Fruit fly (Drosophila melanogaster) whole organism, embryonic: ENCODE results near the gene CG13405.
A peak's percentile ranks its signal among the peaks of the same experiment; 100 is the strongest.

Experiments
- B-H1 ChIP-seq: fragments of 200-800 bp; sonication (Bioruptor generic); IDR thresholded peaks from 3 replicates; pipeline ENCODE4 v1.3.6; 2022; ENCODE audit warnings: missing biosample characterization, missing genetic modification characterization
- Bgb ChIP-seq: fragments of 200-800 bp; sonication (Bioruptor generic); IDR thresholded peaks from 2 replicates; pipeline ENCODE4 v1.3.6; 2022; ENCODE audit warnings: missing biosample characterization, missing genetic modification characterization; ENCODE audit not compliant: partially characterized antibody
- Blimp-1 ChIP-seq: fragments of 200-800 bp; sonication (Bioruptor generic); optimal IDR thresholded peaks from 3 replicates; lab custom pipeline; 2018; ENCODE audit warnings: missing biosample characterization, missing genetic modification characterization, mild to moderate bottlenecking, moderate library complexity, missing genetic modification reagents
- CG11247 ChIP-seq: fragments of 200-800 bp; sonication (Bioruptor generic); IDR thresholded peaks from 2 replicates; pipeline ENCODE4 v1.3.6; 2022; ENCODE audit warnings: missing biosample characterization, missing genetic modification characterization
- CG12769 ChIP-seq: fragments of 200-800 bp; sonication (Bioruptor generic); optimal IDR thresholded peaks from 2 replicates; lab custom pipeline; 2019; ENCODE audit warnings: missing biosample characterization, mild to moderate bottlenecking, missing genetic modification characterization, moderate library complexity
- CG13296 ChIP-seq: fragments of 200-800 bp; sonication (Bioruptor generic); optimal IDR thresholded peaks from 3 replicates; lab custom pipeline; 2018; ENCODE audit warnings: missing biosample characterization, mild to moderate bottlenecking, missing genetic modification characterization
- CG15073 ChIP-seq: fragments of 200-800 bp; sonication (Bioruptor generic); optimal IDR thresholded peaks from 2 replicates; lab custom pipeline; 2016; ENCODE audit warnings: missing biosample characterization, missing genetic modification characterization
- CG15269 ChIP-seq: fragments of 200-800 bp; sonication (Bioruptor generic); optimal IDR thresholded peaks from 2 replicates; lab custom pipeline; 2018; ENCODE audit warnings: missing biosample characterization, mild to moderate bottlenecking, missing genetic modification characterization, moderate library complexity
- CG16813 ChIP-seq: fragments of 200-800 bp; sonication (Bioruptor generic); IDR thresholded peaks from 3 replicates; pipeline ENCODE4 v1.3.6; 2022; ENCODE audit warnings: missing biosample characterization, missing genetic modification characterization; ENCODE audit not compliant: partially characterized antibody
- CG17359 ChIP-seq: fragments of 200-800 bp; sonication (Bioruptor generic); optimal IDR thresholded peaks from 3 replicates; lab custom pipeline; 2018; ENCODE audit warnings: missing biosample characterization, mild to moderate bottlenecking, missing genetic modification characterization, moderate library complexity
- CG2199 ChIP-seq: fragments of 200-800 bp; sonication (Bioruptor generic); IDR thresholded peaks from 3 replicates; pipeline ENCODE4 v1.3.6; 2022; ENCODE audit warnings: missing biosample characterization, missing genetic modification characterization
- CG2889 ChIP-seq: fragments of 200-800 bp; sonication (Bioruptor generic); IDR thresholded peaks from 3 replicates; pipeline ENCODE4 v1.3.6; 2022; ENCODE audit warnings: missing biosample characterization, missing genetic modification characterization
- CG30431 ChIP-seq: fragments of 200-800 bp; sonication (Bioruptor generic); optimal IDR thresholded peaks from 2 replicates; lab custom pipeline; 2017; ENCODE audit warnings: missing biosample characterization, missing genetic modification characterization
- CG32532 ChIP-seq: fragments of 200-800 bp; sonication (Bioruptor generic); IDR thresholded peaks from 2 replicates; pipeline ENCODE4 v1.3.6; 2022; ENCODE audit warnings: missing biosample characterization, missing genetic modification characterization
- CG6791 ChIP-seq: fragments of 200-800 bp; sonication (Bioruptor generic); IDR thresholded peaks from 3 replicates; pipeline ENCODE4 v1.3.6; 2022; ENCODE audit warnings: missing biosample characterization, missing genetic modification characterization; ENCODE audit not compliant: partially characterized antibody
- CG6854 ChIP-seq: fragments of 200-800 bp; sonication (Bioruptor generic); optimal IDR thresholded peaks from 3 replicates; lab custom pipeline; 2017; ENCODE audit warnings: missing biosample characterization, mild to moderate bottlenecking, missing genetic modification characterization
- CG7963 ChIP-seq: fragments of 200-800 bp; sonication (Bioruptor generic); IDR thresholded peaks from 3 replicates; pipeline ENCODE4 v1.3.6; 2022; ENCODE audit warnings: missing biosample characterization, missing genetic modification characterization; ENCODE audit not compliant: partially characterized antibody
- CG8290 ChIP-seq, 3 experiments: fragments of 200-800 bp; sonication (Bioruptor generic); optimal IDR thresholded peaks; 2 replicates each; lab custom pipeline; 2016 to 2019; ENCODE audit warnings: missing biosample characterization in 3 of 3, missing genetic modification characterization in 3 of 3, mild to moderate bottlenecking in 2 of 3, moderate library complexity in 1 of 3
- CG9609 ChIP-seq: fragments of 200-800 bp; sonication (Bioruptor generic); optimal IDR thresholded peaks from 3 replicates; lab custom pipeline; 2016; ENCODE audit warnings: missing biosample characterization, missing genetic modification characterization
- D19A ChIP-seq: fragments of 200-800 bp; optimal IDR thresholded peaks from 3 replicates; lab custom pipeline; 2019; ENCODE audit warnings: missing biosample characterization, mild to moderate bottlenecking, missing genetic modification characterization, moderate library complexity
- D19B ChIP-seq: fragments of 200-800 bp; sonication (Bioruptor generic); optimal IDR thresholded peaks from 2 replicates; lab custom pipeline; 2017; ENCODE audit warnings: missing biosample characterization, mild to moderate bottlenecking, missing genetic modification characterization
- HLH4C ChIP-seq: fragments of 200-800 bp; sonication (Bioruptor generic); IDR thresholded peaks from 3 replicates; pipeline ENCODE4 v1.3.6; 2022; ENCODE audit warnings: missing biosample characterization, missing genetic modification characterization; ENCODE audit not compliant: partially characterized antibody
- HmgZ ChIP-seq: fragments of 200-800 bp; sonication (Bioruptor generic); optimal IDR thresholded peaks from 2 replicates; lab custom pipeline; 2018; ENCODE audit warnings: missing biosample characterization, mild to moderate bottlenecking, missing genetic modification characterization
- Med ChIP-seq: fragments of 200-800 bp; sonication (Bioruptor generic); peaks from one replicate; lab custom pipeline; 2016; ENCODE audit warnings: missing biosample characterization, missing genetic modification characterization, mild to moderate bottlenecking, inconsistent platforms, moderate library complexity
- Mrtf ChIP-seq: fragments of 200-800 bp; sonication (Bioruptor generic); IDR thresholded peaks from 3 replicates; pipeline ENCODE4 v1.3.6; 2022; ENCODE audit warnings: missing biosample characterization, missing genetic modification characterization
- Optix ChIP-seq: fragments of 200-800 bp; sonication (Bioruptor generic); IDR thresholded peaks from 3 replicates; pipeline ENCODE4 v1.3.6; 2022; ENCODE audit warnings: missing biosample characterization, missing genetic modification characterization
- ase ChIP-seq: fragments of 200-800 bp; sonication (Bioruptor generic); IDR thresholded peaks from 3 replicates; pipeline ENCODE4 v1.3.6; 2022; ENCODE audit warnings: missing biosample characterization, missing genetic modification characterization
- corto ChIP-seq: fragments of 200-800 bp; sonication (Bioruptor generic); optimal IDR thresholded peaks from 2 replicates; lab custom pipeline; 2016; ENCODE audit warnings: missing biosample characterization, mild to moderate bottlenecking, missing genetic modification characterization, moderate library complexity
- gcm ChIP-seq: fragments of 200-800 bp; sonication (Bioruptor generic); optimal IDR thresholded peaks from 2 replicates; lab custom pipeline; 2019; ENCODE audit warnings: missing biosample characterization, mild to moderate bottlenecking, missing genetic modification characterization, moderate library complexity
- gro ChIP-seq: fragments of 200-800 bp; sonication (Bioruptor generic); optimal IDR thresholded peaks from 2 replicates; lab custom pipeline; 2016; ENCODE audit warnings: missing biosample characterization, missing genetic modification characterization
- hb ChIP-seq: fragments of 200-800 bp; sonication (Bioruptor generic); IDR thresholded peaks from 3 replicates; pipeline ENCODE4 v1.3.6; 2022; ENCODE audit warnings: missing biosample characterization, missing genetic modification characterization; ENCODE audit not compliant: partially characterized antibody
- lab ChIP-seq: fragments of 200-800 bp; sonication (Bioruptor generic); optimal IDR thresholded peaks from 3 replicates; lab custom pipeline; 2017; ENCODE audit warnings: missing biosample characterization, missing genetic modification characterization, mild to moderate bottlenecking, moderate library complexity, missing genetic modification reagents
- pros ChIP-seq: fragments of 200-800 bp; sonication (Bioruptor generic); optimal IDR thresholded peaks from 3 replicates; lab custom pipeline; 2019; ENCODE audit warnings: missing biosample characterization, mild to moderate bottlenecking, missing genetic modification characterization, moderate library complexity
- row ChIP-seq: fragments of 200-800 bp; sonication (Bioruptor generic); IDR thresholded peaks from 3 replicates; pipeline ENCODE4 v1.3.6; 2022; ENCODE audit warnings: missing biosample characterization, missing genetic modification characterization
- sd ChIP-seq: fragments of 200-800 bp; sonication (Bioruptor generic); optimal IDR thresholded peaks from 3 replicates; lab custom pipeline; 2018; ENCODE audit warnings: missing biosample characterization, mild to moderate bottlenecking, missing genetic modification characterization, moderate library complexity
- so ChIP-seq: fragments of 200-800 bp; sonication (Bioruptor generic); IDR thresholded peaks from 3 replicates; pipeline ENCODE4 v1.3.6; 2022; ENCODE audit warnings: missing biosample characterization, missing genetic modification characterization
- tin ChIP-seq: fragments of 200-800 bp; sonication (Bioruptor generic); optimal IDR thresholded peaks from 3 replicates; lab custom pipeline; 2016; ENCODE audit warnings: missing biosample characterization, missing genetic modification characterization
- tna ChIP-seq: fragments of 200-800 bp; sonication (Bioruptor generic); IDR thresholded peaks from 2 replicates; pipeline ENCODE4 v1.3.6; 2022; ENCODE audit warnings: missing biosample characterization, missing genetic modification characterization; ENCODE audit not compliant: partially characterized antibody
- twi ChIP-seq: fragments of 200-800 bp; optimal IDR thresholded peaks from 2 replicates; lab custom pipeline; 2019; ENCODE audit warnings: missing biosample characterization, mild to moderate bottlenecking, missing genetic modification characterization, moderate library complexity

Gene CG13405

DNA sequence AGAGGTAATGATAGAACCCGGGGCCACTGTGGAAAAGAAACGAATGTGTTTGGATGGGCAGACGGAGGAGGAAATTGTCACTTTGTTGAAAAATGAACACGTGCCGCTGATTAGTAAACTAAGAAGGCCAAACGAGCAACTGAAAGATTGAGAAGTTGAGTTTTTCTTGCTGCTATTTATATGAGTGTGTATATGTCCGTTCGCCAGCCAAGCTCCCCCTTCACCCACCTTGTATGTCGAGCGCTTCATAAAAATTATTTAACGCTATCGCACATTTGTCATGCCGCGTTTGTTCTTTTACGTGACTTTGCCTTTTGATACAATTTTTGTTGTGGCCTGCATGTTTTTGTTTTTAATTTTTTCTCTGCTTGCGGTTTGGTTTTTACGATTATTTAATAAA lies 16.8 kb upstream of the CG13405 start (continued):
- TF ChIP-seq CG15073 (no peak), twi (peak; percentile 33), CG15269 (tag; lab: Kevin White, UChicago) (no peak), pros (GFP tag; lab: Kevin White, UChicago) (peak; percentile 57), hb (no peak), tin (no peak), CG11247 (GFP tag; lab: Robert Waterston, UW) (no peak), CG2889 (GFP tag; lab: Robert Waterston, UW) (no peak), Mrtf (GFP tag; lab: Robert Waterston, UW) (no peak), CG6854 (no peak), CG32532 (peak; percentile 11; the same call in 1 of the 2 replicates), row (GFP tag; lab: Robert Waterston, UW) (0 out of 3 replicates have a peak, but pooled peaks have one; percentile 6), lab (GFP tag; lab: Kevin White, UChicago) (peak; percentile 49), B-H1 (GFP tag; lab: Robert Waterston, UW) (no peak), sd (tag; lab: Kevin White, UChicago) (peak; percentile 86), CG9609 (GFP tag; lab: Kevin White, UChicago) (no peak), corto (GFP tag; lab: Kevin White, UChicago) (no peak), HmgZ (tag; lab: Kevin White, UChicago) (peak; percentile 46), Optix (GFP tag; lab: Robert Waterston, UW) (no peak), CG12769 (tag; lab: Kevin White, UChicago) (peak; percentile 73), so (GFP tag; lab: Robert Waterston, UW) (peak; percentile 74; the same call in 2 of the 3 replicates)
- TF ChIP-seq, all 482 proteins: peak for 40

DNA sequence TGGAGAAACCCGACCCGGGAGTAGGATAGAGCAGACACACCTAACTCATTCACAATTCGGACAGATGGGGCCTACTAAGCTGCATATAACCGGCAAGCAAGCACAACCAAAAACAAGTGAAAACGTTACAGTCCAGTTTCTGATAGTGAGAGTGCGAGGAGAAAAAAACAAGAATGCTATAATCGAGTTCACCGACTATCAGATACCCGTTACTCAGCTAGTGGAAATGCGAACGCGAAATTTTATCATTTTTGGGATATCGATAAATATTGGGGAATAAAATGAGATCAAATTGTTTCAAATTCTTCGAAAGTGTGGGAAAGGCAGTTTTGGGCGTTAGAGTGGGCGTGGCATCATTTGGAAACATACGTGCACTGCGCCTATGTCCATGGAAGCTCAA lies 15.8 kb upstream of the CG13405 start:
- TF ChIP-seq CG8290 (GFP tag; optimal IDR thresholded peaks at IDR 0.05; lab: Kevin White, UChicago) (no peak), CG8290 (tag; optimal IDR thresholded peaks at IDR 0.05; lab: Kevin White, UChicago) (peak in 1 of 2 experiments; percentile 19), HLH4C (GFP tag; lab: Robert Waterston, UW) (peak; percentile 74; the same call in 2 of the 3 replicates), CG2199 (GFP tag; lab: Robert Waterston, UW) (peak; percentile 30; the same call in 1 of the 3 replicates), CG17359 (no peak), Bgb (GFP tag; lab: Robert Waterston, UW) (peak; percentile 10; the same call in 1 of the 2 replicates), D19B (peak; percentile 34), gro (no peak), CG16813 (GFP tag; lab: Robert Waterston, UW) (peak; percentile 61), D19A (peak; percentile 42), Blimp-1 (peak; percentile 62), CG6791 (GFP tag; lab: Robert Waterston, UW) (peak; percentile 59; the same call in 1 of the 3 replicates), tna (0 out of 2 replicates have a peak, but pooled peaks have one; percentile 27), ase (GFP tag; lab: Robert Waterston, UW) (no peak), CG30431 (GFP tag; lab: Kevin White, UChicago) (no peak), CG13296 (no peak), CG32532 (peak; percentile 15; the same call in 1 of the 2 replicates), CG7963 (peak; percentile 47; the same call in 1 of the 3 replicates), Med (peak; percentile 20)
- TF ChIP-seq, all 482 proteins: peak for 13

DNA sequence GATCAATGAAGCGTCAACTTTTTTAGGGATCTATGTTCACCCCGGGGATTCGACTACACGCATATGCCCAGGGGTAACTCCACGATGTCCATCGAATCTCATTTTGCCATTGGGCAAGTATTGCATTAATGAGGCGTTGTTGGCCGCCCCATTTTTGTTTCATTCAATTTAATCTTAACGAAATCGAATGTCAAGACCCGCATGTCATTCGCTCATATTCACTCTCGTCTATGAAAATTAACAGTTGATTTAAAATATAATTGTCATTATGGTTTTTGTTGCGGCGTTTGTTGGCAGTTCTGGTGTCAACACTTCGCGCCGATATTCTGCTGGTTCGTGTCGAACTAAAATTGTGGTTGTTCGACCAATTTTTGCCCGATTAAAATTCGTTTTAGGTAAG lies 11.8 kb upstream of the CG13405 start:
- TF ChIP-seq CG15269 (tag; lab: Kevin White, UChicago) (no peak), gcm (GFP tag; lab: Kevin White, UChicago) (peak; percentile 51)
